Fruit fly (Drosophila melanogaster) whole organism, embryonic: ENCODE data around the gene Os-C.
A peak's percentile ranks its signal among the peaks of the same experiment; 100 is the strongest.

Experiments
- Adf1 ChIP-seq: fragments of 200-800 bp; sonication (Bioruptor generic); IDR thresholded peaks from 2 replicates; pipeline ENCODE4 v1.3.6; 2022; ENCODE audit warnings: missing biosample characterization, missing genetic modification characterization
- Awh ChIP-seq: fragments of 200-800 bp; sonication (Bioruptor generic); IDR thresholded peaks from 2 replicates; pipeline ENCODE4, ENCODE4 v1.3.6; 2022; ENCODE audit warnings: missing biosample characterization, missing genetic modification characterization
- CG10431 ChIP-seq: fragments of 200-800 bp; sonication (Bioruptor generic); optimal IDR thresholded peaks from 3 replicates; lab custom pipeline; 2018; ENCODE audit warnings: missing biosample characterization, mild to moderate bottlenecking, missing genetic modification characterization
- CG11456 ChIP-seq: fragments of 200-800 bp; sonication (Bioruptor generic); IDR thresholded peaks from 3 replicates; pipeline ENCODE4 v1.3.6; 2022; ENCODE audit warnings: missing biosample characterization, missing genetic modification characterization
- CG11560 ChIP-seq: fragments of 200-800 bp; sonication (Bioruptor generic); IDR thresholded peaks from 3 replicates; pipeline ENCODE4 v1.3.6; 2022; ENCODE audit warnings: missing biosample characterization, missing genetic modification characterization
- CG13424 ChIP-seq: fragments of 200-800 bp; sonication (Bioruptor generic); optimal IDR thresholded peaks from 2 replicates; lab custom pipeline; 2019; ENCODE audit warnings: missing biosample characterization, mild to moderate bottlenecking, missing genetic modification characterization, moderate library complexity
- CG13894 ChIP-seq: fragments of 200-800 bp; sonication (Bioruptor generic); optimal IDR thresholded peaks from 3 replicates; lab custom pipeline; 2018; ENCODE audit warnings: missing biosample characterization, mild to moderate bottlenecking, missing genetic modification characterization, moderate library complexity
- CG17328 ChIP-seq: fragments of 200-800 bp; sonication (Bioruptor generic); IDR thresholded peaks from 2 replicates; pipeline ENCODE4 v1.3.6; 2022; ENCODE audit warnings: missing biosample characterization, missing genetic modification characterization
- CG17361 ChIP-seq: fragments of 200-800 bp; sonication (Bioruptor generic); IDR thresholded peaks from 3 replicates; pipeline ENCODE4 v1.3.6; 2022; ENCODE audit warnings: missing biosample characterization, missing genetic modification characterization
- CG31441 ChIP-seq: fragments of 200-800 bp; sonication (Bioruptor generic); IDR thresholded peaks from 2 replicates; pipeline ENCODE4 v1.3.6; 2022; ENCODE audit warnings: missing biosample characterization, missing genetic modification characterization
- CG4328 ChIP-seq: fragments of 200-800 bp; sonication (Bioruptor generic); optimal IDR thresholded peaks from 3 replicates; lab custom pipeline; 2017; ENCODE audit warnings: missing biosample characterization, missing genetic modification reagents, missing genetic modification characterization
- CG6272 ChIP-seq: fragments of 200-800 bp; sonication (Bioruptor generic); IDR thresholded peaks from 2 replicates; pipeline ENCODE4 v1.3.6; 2022; ENCODE audit warnings: missing biosample characterization, missing genetic modification characterization
- CG6689 ChIP-seq: fragments of 200-800 bp; sonication (Bioruptor generic); IDR thresholded peaks from 2 replicates; pipeline ENCODE4 v1.3.6; 2022; ENCODE audit warnings: missing biosample characterization, missing genetic modification characterization
- CG7271 ChIP-seq: fragments of 200-800 bp; sonication (Bioruptor generic); optimal IDR thresholded peaks from 2 replicates; lab custom pipeline; 2018; ENCODE audit warnings: missing biosample characterization, mild to moderate bottlenecking, missing genetic modification characterization, moderate library complexity
- CG7372 ChIP-seq: fragments of 200-800 bp; sonication (Bioruptor generic); IDR thresholded peaks from 2 replicates; pipeline ENCODE4 v1.3.6; 2022; ENCODE audit warnings: missing biosample characterization, missing genetic modification characterization
- CG9215 ChIP-seq: fragments of 200-800 bp; sonication (Bioruptor generic); IDR thresholded peaks from 2 replicates; pipeline ENCODE4 v1.3.6; 2022; ENCODE audit warnings: missing biosample characterization, missing genetic modification characterization
- CG9609 ChIP-seq: fragments of 200-800 bp; sonication (Bioruptor generic); optimal IDR thresholded peaks from 3 replicates; lab custom pipeline; 2016; ENCODE audit warnings: missing biosample characterization, missing genetic modification characterization
- CG9727 ChIP-seq: fragments of 200-800 bp; sonication (Bioruptor generic); optimal IDR thresholded peaks from 3 replicates; lab custom pipeline; 2017; ENCODE audit warnings: missing biosample characterization, mild to moderate bottlenecking, missing genetic modification characterization
- CrebB ChIP-seq: fragments of 200-800 bp; sonication (Bioruptor generic); optimal IDR thresholded peaks from 3 replicates; lab custom pipeline; 2018; ENCODE audit warnings: missing biosample characterization, mild to moderate bottlenecking, missing genetic modification characterization
- Dp ChIP-seq: fragments of 200-800 bp; sonication (Bioruptor generic); optimal IDR thresholded peaks from 2 replicates; lab custom pipeline; 2018; ENCODE audit warnings: missing biosample characterization, mild to moderate bottlenecking, missing genetic modification characterization, moderate library complexity
- HHEX ChIP-seq: fragments of 200-800 bp; sonication (Bioruptor generic); optimal IDR thresholded peaks from 3 replicates; lab custom pipeline; 2017; ENCODE audit warnings: missing biosample characterization, mild to moderate bottlenecking, missing genetic modification characterization, missing genetic modification reagents
- Hsf ChIP-seq: fragments of 200-800 bp; sonication (Bioruptor generic); optimal IDR thresholded peaks from 3 replicates; lab custom pipeline; 2016; ENCODE audit warnings: missing biosample characterization, missing genetic modification characterization
- Lpt ChIP-seq: fragments of >200 bp; optimal IDR thresholded peaks from 2 replicates; lab custom pipeline; 2018; ENCODE audit warnings: missing biosample characterization, missing genetic modification characterization
- MBD-R2 ChIP-seq: fragments of 200-800 bp; sonication (Bioruptor generic); IDR thresholded peaks from 2 replicates; pipeline ENCODE4 v1.3.6; 2022; ENCODE audit warnings: missing biosample characterization, missing genetic modification characterization
- Med ChIP-seq: fragments of 200-800 bp; sonication (Bioruptor generic); peaks from one replicate; lab custom pipeline; 2016; ENCODE audit warnings: missing biosample characterization, missing genetic modification characterization, mild to moderate bottlenecking, inconsistent platforms, moderate library complexity
- Rfx ChIP-seq: fragments of 200-800 bp; sonication (Bioruptor generic); IDR thresholded peaks from 2 replicates; pipeline ENCODE4 v1.3.6; 2022; ENCODE audit warnings: missing biosample characterization, missing genetic modification characterization
- Side ChIP-seq: fragments of 200-800 bp; sonication (Bioruptor generic); optimal IDR thresholded peaks from 2 replicates; lab custom pipeline; 2016; ENCODE audit warnings: missing biosample characterization, missing genetic modification characterization
- Spps ChIP-seq: fragments of 200-800 bp; sonication (Bioruptor generic); optimal IDR thresholded peaks from 2 replicates; lab custom pipeline; 2018; ENCODE audit warnings: missing biosample characterization, mild to moderate bottlenecking, missing genetic modification characterization
- Stat92E ChIP-seq, 3 experiments: fragments of >200 bp in 2 of 3; fragments of 200-800 bp in 1 of 3; sonication (Bioruptor generic) in 1 of 3; optimal IDR thresholded peaks; 2 replicates each; lab custom pipeline; 2017 to 2019; ENCODE audit warnings: missing biosample characterization in 3 of 3, missing genetic modification characterization in 3 of 3, mild to moderate bottlenecking in 1 of 3, moderate library complexity in 1 of 3
- ab ChIP-seq: fragments of 200-800 bp; sonication (Bioruptor generic); optimal IDR thresholded peaks from 2 replicates; lab custom pipeline; 2016; ENCODE audit warnings: missing biosample characterization, missing genetic modification characterization
- ash1 ChIP-seq: fragments of 200-800 bp; sonication (Bioruptor generic); optimal IDR thresholded peaks from 2 replicates; lab custom pipeline; 2018; ENCODE audit warnings: missing biosample characterization, mild to moderate bottlenecking, missing genetic modification characterization
- bcd ChIP-seq: fragments of 200-800 bp; sonication (Bioruptor generic); optimal IDR thresholded peaks from 2 replicates; lab custom pipeline; 2017; ENCODE audit warnings: missing biosample characterization, mild to moderate bottlenecking, missing genetic modification characterization
- crc ChIP-seq: fragments of 200-800 bp; sonication (Bioruptor generic); optimal IDR thresholded peaks from 2 replicates; lab custom pipeline; 2016; ENCODE audit warnings: missing biosample characterization, missing genetic modification characterization
- dmrt99B ChIP-seq: fragments of 200-800 bp; sonication (Bioruptor generic); optimal IDR thresholded peaks from 2 replicates; lab custom pipeline; 2018; ENCODE audit warnings: missing biosample characterization, mild to moderate bottlenecking, missing genetic modification characterization, moderate library complexity
- grau ChIP-seq: fragments of 200-800 bp; optimal IDR thresholded peaks from 3 replicates; lab custom pipeline; 2019; ENCODE audit warnings: missing biosample characterization, mild to moderate bottlenecking, missing genetic modification characterization, moderate library complexity
- ham ChIP-seq: fragments of 200-800 bp; sonication (Bioruptor generic); IDR thresholded peaks from 2 replicates; pipeline ENCODE4 v1.3.6; 2022; ENCODE audit warnings: missing biosample characterization, missing genetic modification characterization
- klu ChIP-seq: fragments of 200-800 bp; sonication (Bioruptor generic); IDR thresholded peaks from 2 replicates; pipeline ENCODE4 v1.3.6; 2022; ENCODE audit warnings: missing biosample characterization, missing genetic modification characterization
- lbe ChIP-seq: fragments of 200-800 bp; sonication (Bioruptor generic); optimal IDR thresholded peaks from 2 replicates; lab custom pipeline; 2016; ENCODE audit warnings: missing biosample characterization, mild to moderate bottlenecking, missing genetic modification characterization
- nerfin-2 ChIP-seq: fragments of 200-800 bp; sonication (Bioruptor generic); IDR thresholded peaks from 2 replicates; pipeline ENCODE4 v1.3.6; 2022; ENCODE audit warnings: missing biosample characterization, missing genetic modification characterization; ENCODE audit not compliant: partially characterized antibody
- nom ChIP-seq: fragments of 200-800 bp; sonication (Bioruptor generic); optimal IDR thresholded peaks from 2 replicates; lab custom pipeline; 2017; ENCODE audit warnings: missing biosample characterization, missing genetic modification characterization, mild to moderate bottlenecking, moderate library complexity, missing genetic modification reagents
- onecut ChIP-seq: fragments of 200-800 bp; sonication (Bioruptor generic); IDR thresholded peaks from 2 replicates; pipeline ENCODE4 v1.3.6; 2022; ENCODE audit warnings: missing biosample characterization, missing genetic modification characterization
- peb ChIP-seq: fragments of 200-800 bp; sonication (Bioruptor generic); IDR thresholded peaks from 2 replicates; pipeline ENCODE4 v1.3.6; 2022; ENCODE audit warnings: missing biosample characterization, missing genetic modification characterization
- pho ChIP-seq: fragments of 200-800 bp; sonication (Bioruptor generic); optimal IDR thresholded peaks from 2 replicates; lab custom pipeline; 2016; ENCODE audit warnings: missing biosample characterization, missing genetic modification characterization
- pita ChIP-seq: fragments of 200-800 bp; sonication (Bioruptor generic); optimal IDR thresholded peaks from 2 replicates; lab custom pipeline; 2017; ENCODE audit warnings: missing biosample characterization, mild to moderate bottlenecking, missing genetic modification characterization
- pum ChIP-seq: fragments of 200-800 bp; sonication (Bioruptor generic); optimal IDR thresholded peaks from 2 replicates; lab custom pipeline; 2016; ENCODE audit warnings: missing biosample characterization, missing genetic modification characterization
- ro ChIP-seq: fragments of 200-800 bp; sonication (Bioruptor generic); IDR thresholded peaks from 2 replicates; pipeline ENCODE4 v1.3.6; 2022; ENCODE audit warnings: missing biosample characterization, missing genetic modification characterization
- sens-2 ChIP-seq: fragments of 200-800 bp; sonication (Bioruptor generic); IDR thresholded peaks from 2 replicates; pipeline ENCODE4 v1.3.6; 2022; ENCODE audit warnings: missing biosample characterization, missing genetic modification characterization
- sima ChIP-seq: fragments of 200-800 bp; sonication (Bioruptor generic); optimal IDR thresholded peaks from 2 replicates; lab custom pipeline; 2016; ENCODE audit warnings: missing biosample characterization, missing genetic modification characterization
- sna ChIP-seq: fragments of 200-800 bp; sonication (Bioruptor generic); IDR thresholded peaks from 2 replicates; pipeline ENCODE4 v1.3.6; 2022; ENCODE audit warnings: missing biosample characterization, missing genetic modification characterization; ENCODE audit not compliant: partially characterized antibody
- unc-4 ChIP-seq: fragments of 200-800 bp; sonication (Bioruptor generic); IDR thresholded peaks from 2 replicates; pipeline ENCODE4 v1.3.6; 2022; ENCODE audit warnings: missing biosample characterization, missing genetic modification characterization; ENCODE audit not compliant: partially characterized antibody
- vvl ChIP-seq: fragments of 200-800 bp; sonication (Bioruptor generic); IDR thresholded peaks from 2 replicates; pipeline ENCODE4 v1.3.6; 2022; ENCODE audit warnings: missing biosample characterization, missing genetic modification characterization

The Os-C gene

DNA sequence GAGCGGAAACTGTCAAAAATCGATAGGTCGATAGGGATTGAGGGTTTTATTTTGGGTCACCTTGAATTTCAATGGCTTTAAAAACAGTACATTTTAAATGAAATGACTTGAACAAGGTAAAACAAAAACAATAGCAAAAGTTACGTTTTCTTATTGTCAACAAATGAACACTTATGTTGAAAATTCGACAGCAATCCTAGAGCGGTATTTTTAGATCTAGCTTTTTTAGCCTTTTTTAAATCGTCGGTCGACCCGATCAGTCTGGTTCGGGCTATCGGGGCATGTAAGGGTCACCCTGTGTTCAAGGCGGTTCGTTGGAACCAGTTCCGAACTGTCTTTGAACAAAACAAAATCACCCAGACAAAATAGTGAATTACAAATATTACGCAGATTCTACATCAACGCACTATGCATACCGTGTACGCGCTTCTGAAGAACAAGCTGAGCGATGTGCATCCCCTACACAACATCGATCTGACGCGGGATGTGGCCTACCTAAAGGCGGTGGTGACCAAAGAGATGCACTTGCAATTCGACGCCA, 30.4 kb downstream of the Os-C start, which contains the start of the genes CG11052 and CG3223 (continued):
- TF ChIP-seq Rfx = peak; percentile 55; the same call in 1 of the 2 replicates
- peak; percentile 39; the same call in 1 of the 2 replicates for TF ChIP-seq unc-4 (GFP tag; lab: Robert Waterston, UW)
- peak; percentile 44 for TF ChIP-seq CG13424 (tag; lab: Kevin White, UChicago)
- no peak for TF ChIP-seq Lpt
- no peak for TF ChIP-seq CG31441 (GFP tag; lab: Robert Waterston, UW)
- no peak for TF ChIP-seq peb (GFP tag; lab: Robert Waterston, UW)
- TF ChIP-seq CG9727 (GFP tag; lab: Kevin White, UChicago) = no peak
- TF ChIP-seq Dp = peak; percentile 69
- no peak for TF ChIP-seq pum (GFP tag; lab: Kevin White, UChicago)
- no peak for TF ChIP-seq sima
- no peak for TF ChIP-seq dmrt99B (tag; lab: Kevin White, UChicago)
- peak; percentile 89 for TF ChIP-seq Med (GFP tag; lab: Kevin White, UChicago)
- no peak for TF ChIP-seq Hsf (GFP tag; lab: Kevin White, UChicago)
- TF ChIP-seq CG11456 = no peak
- TF ChIP-seq CG9609 (GFP tag; lab: Kevin White, UChicago) = no peak
- TF ChIP-seq CG17361 (GFP tag; lab: Robert Waterston, UW) = 0 out of 3 replicates have a peak, but pooled peaks have one; percentile 17
- no peak for TF ChIP-seq CG4328 (GFP tag; lab: Kevin White, UChicago)
- TF ChIP-seq pita (GFP tag; lab: Kevin White, UChicago) = no peak
- no peak for TF ChIP-seq ash1
- no peak for TF ChIP-seq Awh (GFP tag; lab: Robert Waterston, UW)
- TF ChIP-seq CrebB (tag; lab: Kevin White, UChicago) = no peak
- no peak for TF ChIP-seq CG7271 (tag; lab: Kevin White, UChicago)
- TF ChIP-seq CG13894 (tag; lab: Kevin White, UChicago) = no peak
- no peak for TF ChIP-seq ham (GFP tag; lab: Robert Waterston, UW)
- TF ChIP-seq onecut (GFP tag; lab: Robert Waterston, UW) = peak; percentile 52
- peak; percentile 42; the same call in 1 of the 2 replicates for TF ChIP-seq sna
- no peak for TF ChIP-seq crc (GFP tag; lab: Kevin White, UChicago)
- TF ChIP-seq klu = no peak
- TF ChIP-seq Spps (tag; lab: Kevin White, UChicago) = no peak
- TF ChIP-seq ab = no peak
- no peak for TF ChIP-seq CG9215 (GFP tag; lab: Robert Waterston, UW)
- no peak for TF ChIP-seq CG6272
- TF ChIP-seq lbe (GFP tag; lab: Kevin White, UChicago) = no peak
- peak; percentile 24 for TF ChIP-seq Side (GFP tag; lab: Kevin White, UChicago)
- TF ChIP-seq CG17328 (GFP tag; lab: Robert Waterston, UW) = no peak
- peak; percentile 51 for TF ChIP-seq vvl (GFP tag; lab: Robert Waterston, UW)
- TF ChIP-seq bcd = no peak
- peak; percentile 32 for TF ChIP-seq grau (tag; lab: Kevin White, UChicago)
- peak; percentile 81 for TF ChIP-seq MBD-R2 (GFP tag; lab: Robert Waterston, UW)
- TF ChIP-seq CG11560 = no peak
- peak; percentile 29 for TF ChIP-seq pho
- peak; percentile 46 for TF ChIP-seq nom
- TF ChIP-seq Stat92E (GFP tag; optimal IDR thresholded peaks at IDR 0.05; lab: Kevin White, UChicago) = no peak
- no peak for TF ChIP-seq nerfin-2 (GFP tag; lab: Robert Waterston, UW)
- TF ChIP-seq sens-2 = no peak
- no peak for TF ChIP-seq CG7372 (GFP tag; lab: Robert Waterston, UW)
- TF ChIP-seq HHEX (GFP tag; lab: Kevin White, UChicago) = no peak
- no peak for TF ChIP-seq Adf1 (GFP tag; lab: Robert Waterston, UW)
- TF ChIP-seq CG10431 (GFP tag; lab: Kevin White, UChicago) = peak; percentile 17
- no peak for TF ChIP-seq CG6689 (GFP tag; lab: Robert Waterston, UW)
- TF ChIP-seq ro (GFP tag; lab: Robert Waterston, UW) = no peak
